Worm (Caenorhabditis elegans) whole organism, L2 larva: ENCODE data around the gene hpd-1.

Source experiments
- C34F6.9 ChIP-seq: fragments of 150-350 bp; optimal IDR thresholded peaks from 2 replicates; lab custom pipeline; 2014; ENCODE audit warnings: missing biosample characterization, missing genetic modification characterization
- F13H6.1 ChIP-seq: sonication (generic microtip); optimal IDR thresholded peaks from 2 replicates; lab custom pipeline; 2016; ENCODE audit warnings: missing genetic modification characterization, missing compliant biosample characterization
- R02D3.7 ChIP-seq: fragments of 150-350 bp; optimal IDR thresholded peaks from 2 replicates; lab custom pipeline; 2014; ENCODE audit warnings: missing biosample characterization, missing genetic modification characterization
- Y55F3AM.14 ChIP-seq: fragments of 200-800 bp; sonication (Bioruptor generic); optimal IDR thresholded peaks from 2 replicates; lab custom pipeline; 2018; ENCODE audit warnings: mild to moderate bottlenecking, missing genetic modification characterization, missing compliant biosample characterization
- ZK546.5 ChIP-seq: sonication (generic microtip); optimal IDR thresholded peaks from 2 replicates; lab custom pipeline; 2017; ENCODE audit warnings: missing biosample characterization, missing genetic modification characterization
- alr-1 ChIP-seq: fragments of 150-350 bp; optimal IDR thresholded peaks from 2 replicates; lab custom pipeline; 2014; ENCODE audit warnings: missing biosample characterization, missing genetic modification characterization
- aly-2 ChIP-seq: fragments of 150-350 bp; optimal IDR thresholded peaks from 2 replicates; lab custom pipeline; 2014; ENCODE audit warnings: missing biosample characterization, missing genetic modification characterization
- ama-1 ChIP-seq: fragments of 150-350 bp; optimal IDR thresholded peaks from 2 replicates; lab custom pipeline; 2018; ENCODE audit warnings: inconsistent platforms
- blmp-1 ChIP-seq: sonication (generic microtip); optimal IDR thresholded peaks from 2 replicates; lab custom pipeline; 2017; ENCODE audit warnings: missing genetic modification characterization, mild to moderate bottlenecking, missing compliant biosample characterization, antibody characterized with exemption, moderate library complexity; ENCODE audit not compliant: insufficient read depth
- ceh-16 ChIP-seq: fragments of 150-350 bp; optimal IDR thresholded peaks from 2 replicates; lab custom pipeline; 2014; ENCODE audit warnings: missing biosample characterization, missing genetic modification characterization
- ceh-82 ChIP-seq: fragments of 150-350 bp; optimal IDR thresholded peaks from 2 replicates; lab custom pipeline; 2014; ENCODE audit warnings: missing biosample characterization, missing genetic modification characterization
- crh-2 ChIP-seq: sonication (generic microtip); optimal IDR thresholded peaks from 2 replicates; lab custom pipeline; 2017; ENCODE audit warnings: missing biosample characterization, missing genetic modification characterization
- dmd-4 ChIP-seq: sonication (generic microtip); optimal IDR thresholded peaks from 2 replicates; lab custom pipeline; 2017; ENCODE audit warnings: missing biosample characterization, missing genetic modification characterization
- egl-27 ChIP-seq: sonication (generic microtip); optimal IDR thresholded peaks from 3 replicates; lab custom pipeline; 2017; ENCODE audit warnings: missing biosample characterization, missing genetic modification reagents, missing genetic modification characterization
- elt-1 ChIP-seq: fragments of 150-350 bp; optimal IDR thresholded peaks from 2 replicates; lab custom pipeline; 2014; ENCODE audit warnings: missing biosample characterization, missing genetic modification characterization
- elt-3 ChIP-seq: sonication (generic microtip); optimal IDR thresholded peaks from 2 replicates; lab custom pipeline; 2017; ENCODE audit warnings: missing biosample characterization, missing genetic modification characterization
- fos-1 ChIP-seq: fragments of 150-350 bp; optimal IDR thresholded peaks from 2 replicates; lab custom pipeline; 2014; ENCODE audit warnings: missing biosample characterization, missing genetic modification characterization
- gmeb-1 ChIP-seq: fragments of 150-350 bp; optimal IDR thresholded peaks from 2 replicates; lab custom pipeline; 2014; ENCODE audit warnings: missing biosample characterization, missing genetic modification characterization
- lin-11 ChIP-seq: fragments of 150-350 bp; sonication (generic microtip); optimal IDR thresholded peaks from 2 replicates; lab custom pipeline; 2014; ENCODE audit warnings: missing biosample characterization, missing genetic modification characterization, inconsistent platforms, mixed read lengths
- lin-13 ChIP-seq: fragments of 150-350 bp; optimal IDR thresholded peaks from 2 replicates; lab custom pipeline; 2014; ENCODE audit warnings: missing biosample characterization, missing genetic modification reagents, missing genetic modification characterization
- lin-39 ChIP-seq: fragments of 150-350 bp; optimal IDR thresholded peaks from 2 replicates; lab custom pipeline; 2014; ENCODE audit warnings: missing biosample characterization, missing genetic modification reagents, missing genetic modification characterization
- lsy-2 ChIP-seq, 2 experiments: fragments of 150-350 bp in 1 of 2; sonication (generic microtip) in 1 of 2; optimal IDR thresholded peaks; 2 replicates each; lab custom pipeline; 2014 to 2017; ENCODE audit warnings: missing biosample characterization in 2 of 2, missing genetic modification characterization in 2 of 2
- mab-5 ChIP-seq: fragments of 150-350 bp; optimal IDR thresholded peaks from 2 replicates; lab custom pipeline; 2014; ENCODE audit warnings: missing biosample characterization, missing genetic modification characterization
- mbf-1 ChIP-seq: sonication (generic microtip); optimal IDR thresholded peaks from 2 replicates; lab custom pipeline; 2017; ENCODE audit warnings: missing biosample characterization, missing genetic modification characterization
- mdl-1 ChIP-seq, 2 experiments: fragments of 150-350 bp in 1 of 2; sonication (generic microtip) in 1 of 2; optimal IDR thresholded peaks; 2 replicates each; lab custom pipeline; 2017; ENCODE audit warnings: missing biosample characterization in 2 of 2, missing genetic modification characterization in 2 of 2
- nhr-10 ChIP-seq: sonication (generic microtip); optimal IDR thresholded peaks from 2 replicates; lab custom pipeline; 2017; ENCODE audit warnings: missing biosample characterization, missing genetic modification characterization
- nhr-11 ChIP-seq: fragments of 150-350 bp; optimal IDR thresholded peaks from 2 replicates; lab custom pipeline; 2014; ENCODE audit warnings: missing biosample characterization, missing genetic modification characterization
- nhr-12 ChIP-seq: fragments of 150-350 bp; optimal IDR thresholded peaks from 2 replicates; lab custom pipeline; 2014; ENCODE audit warnings: missing biosample characterization, missing genetic modification characterization
- nhr-129 ChIP-seq: fragments of 150-350 bp; optimal IDR thresholded peaks from 2 replicates; lab custom pipeline; 2014; ENCODE audit warnings: missing biosample characterization, missing genetic modification characterization
- nhr-21 ChIP-seq: fragments of 150-350 bp; optimal IDR thresholded peaks from 2 replicates; lab custom pipeline; 2014; ENCODE audit warnings: missing biosample characterization, missing genetic modification characterization
- nhr-23 ChIP-seq: fragments of 150-350 bp; optimal IDR thresholded peaks from 2 replicates; lab custom pipeline; 2014; ENCODE audit warnings: missing biosample characterization, missing genetic modification reagents, missing genetic modification characterization
- nhr-237 ChIP-seq: fragments of 150-350 bp; optimal IDR thresholded peaks from 2 replicates; lab custom pipeline; 2014; ENCODE audit warnings: missing biosample characterization, missing genetic modification characterization
- nhr-25 ChIP-seq: fragments of 150-350 bp; sonication (generic microtip); optimal IDR thresholded peaks from 3 replicates; lab custom pipeline; 2014; ENCODE audit warnings: missing biosample characterization, missing genetic modification characterization
- nhr-6 ChIP-seq: fragments of 150-350 bp; optimal IDR thresholded peaks from 2 replicates; lab custom pipeline; 2014; ENCODE audit warnings: missing biosample characterization, missing genetic modification characterization
- nhr-77 ChIP-seq: fragments of 150-350 bp; optimal IDR thresholded peaks from 2 replicates; lab custom pipeline; 2014; ENCODE audit warnings: missing biosample characterization, missing genetic modification characterization
- peb-1 ChIP-seq: fragments of 150-350 bp; optimal IDR thresholded peaks from 2 replicates; lab custom pipeline; 2014; ENCODE audit warnings: missing biosample characterization, missing genetic modification characterization
- sem-4 ChIP-seq: fragments of 150-350 bp; optimal IDR thresholded peaks from 2 replicates; lab custom pipeline; 2014; ENCODE audit warnings: missing biosample characterization, missing genetic modification reagents, missing genetic modification characterization
- skn-1 ChIP-seq: sonication (generic microtip); optimal IDR thresholded peaks from 2 replicates; lab custom pipeline; 2017; ENCODE audit warnings: missing biosample characterization, missing genetic modification characterization
- sma-3 ChIP-seq: sonication (generic microtip); optimal IDR thresholded peaks from 2 replicates; lab custom pipeline; 2016; ENCODE audit warnings: missing genetic modification reagents, missing genetic modification characterization, missing compliant biosample characterization
- sma-9 ChIP-seq, 2 experiments: fragments of 150-350 bp in 1 of 2; sonication (generic microtip) in 1 of 2; optimal IDR thresholded peaks; 2 replicates each; lab custom pipeline; 2014 to 2016; ENCODE audit warnings: missing genetic modification characterization in 2 of 2, mild to moderate bottlenecking in 1 of 2, missing biosample characterization in 1 of 2, missing compliant biosample characterization in 1 of 2, missing genetic modification reagents in 1 of 2, moderate library complexity in 1 of 2
- snpc-4 ChIP-seq: fragments of 150-350 bp; optimal IDR thresholded peaks from 2 replicates; lab custom pipeline; 2014; ENCODE audit warnings: missing biosample characterization, missing genetic modification characterization
- unc-39 ChIP-seq: fragments of 150-350 bp; optimal IDR thresholded peaks from 2 replicates; lab custom pipeline; 2014; ENCODE audit warnings: missing biosample characterization, missing genetic modification characterization
- unc-55 ChIP-seq: fragments of 150-350 bp; sonication (generic microtip); optimal IDR thresholded peaks from 3 replicates; lab custom pipeline; 2014; ENCODE audit warnings: missing biosample characterization, missing genetic modification reagents, missing genetic modification characterization
- unc-62 ChIP-seq: fragments of 150-350 bp; optimal IDR thresholded peaks from 2 replicates; lab custom pipeline; 2014; ENCODE audit warnings: missing biosample characterization, missing genetic modification reagents, missing genetic modification characterization
- zag-1 ChIP-seq: fragments of 150-350 bp; optimal IDR thresholded peaks from 2 replicates; lab custom pipeline; 2014; ENCODE audit warnings: missing biosample characterization, missing genetic modification characterization
- ztf-1 ChIP-seq: fragments of 200-800 bp; sonication (Bioruptor generic); conservative IDR thresholded peaks from 2 replicates; pipeline ENCODE4 v1.3.6; 2022; ENCODE audit warnings: missing genetic modification characterization, missing compliant biosample characterization
- ztf-11 ChIP-seq: sonication (generic microtip); optimal IDR thresholded peaks from 2 replicates; lab custom pipeline; 2017; ENCODE audit warnings: missing biosample characterization, missing genetic modification characterization
- ztf-4 ChIP-seq: fragments of 150-350 bp; optimal IDR thresholded peaks from 2 replicates; lab custom pipeline; 2014; ENCODE audit warnings: missing biosample characterization, missing genetic modification characterization

The hpd-1 gene

DNA sequence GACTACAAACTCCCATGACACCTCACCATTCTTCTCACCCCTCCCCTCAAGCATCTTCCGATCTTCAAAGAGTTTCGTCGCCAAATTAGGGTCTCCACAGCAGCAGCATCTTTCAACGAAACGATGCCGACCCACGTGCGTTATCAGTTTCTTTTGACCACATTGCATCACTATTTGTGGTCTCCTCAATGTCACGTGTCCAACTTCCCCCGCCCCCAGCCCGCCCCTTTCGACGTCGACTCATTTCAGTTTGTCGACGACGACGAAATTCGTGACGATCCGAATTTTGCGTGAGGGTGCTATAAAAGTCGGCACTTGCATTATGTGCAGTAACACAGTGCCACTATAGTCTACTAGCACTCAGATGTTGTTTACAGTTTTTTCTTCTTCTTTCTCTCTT lies 1.1 kb upstream of the hpd-1 start:
- TF ChIP-seq egl-27 (tag; lab: Kevin White, UChicago) (no peak), ztf-11 (tag; lab: Kevin White, UChicago) (no peak), mbf-1 (tag; lab: Kevin White, UChicago) (no peak), ztf-1 (GFP tag; lab: Robert Waterston, UW) (no peak), alr-1 (no peak), elt-3 (no peak), nhr-25 (tag; lab: Kevin White, UChicago) (peak; percentile 58), R02D3.7 (no peak), C34F6.9 (tag; lab: Kevin White, UChicago) (no peak), mab-5 (tag; lab: Kevin White, UChicago) (no peak), lsy-2 (tag; optimal IDR thresholded peaks at IDR 0.05; lab: Kevin White, UChicago) (peak in 1 of 2 experiments; percentile 13), crh-2 (no peak), peb-1 (no peak), aly-2 (no peak), zag-1 (tag; lab: Kevin White, UChicago) (no peak), ama-1 (lab: Kevin White, UChicago) (peak; percentile 43), skn-1 (no peak), lin-39 (tag; lab: Kevin White, UChicago) (no peak), sma-3 (GFP tag; lab: Kevin White, UChicago) (peak; percentile 58), unc-62 (no peak), nhr-21 (tag; lab: Kevin White, UChicago) (peak; percentile 73), unc-55 (GFP tag; lab: Kevin White, UChicago) (no peak), ceh-82 (no peak), fos-1 (tag; lab: Kevin White, UChicago) (peak; percentile 49), sma-9 (GFP tag; optimal IDR thresholded peaks at IDR 0.05; lab: Kevin White, UChicago) (peak; percentile 76), sma-9 (tag; optimal IDR thresholded peaks at IDR 0.05; lab: Kevin White, UChicago) (no peak), nhr-6 (tag; lab: Kevin White, UChicago) (no peak), lin-13 (GFP tag; lab: Kevin White, UChicago) (no peak), dmd-4 (tag; lab: Kevin White, UChicago) (no peak), gmeb-1 (peak; percentile 21), F13H6.1 (tag; lab: Kevin White, UChicago) (peak; percentile 50), elt-1 (tag; lab: Kevin White, UChicago) (no peak), nhr-129 (tag; lab: Kevin White, UChicago) (peak; percentile 88), mdl-1 (tag; optimal IDR thresholded peaks at IDR 0.05; lab: Kevin White, UChicago) (peak; percentile 72 to 81), lin-11 (tag; lab: Kevin White, UChicago) (no peak), snpc-4 (tag; lab: Kevin White, UChicago) (no peak), nhr-77 (tag; lab: Kevin White, UChicago) (no peak), blmp-1 (tag; lab: Kevin White, UChicago) (peak; percentile 39), nhr-11 (tag; lab: Kevin White, UChicago) (no peak), ceh-16 (tag; lab: Kevin White, UChicago) (no peak), unc-39 (tag; lab: Kevin White, UChicago) (no peak), nhr-10 (tag; lab: Kevin White, UChicago) (no peak), nhr-23 (tag; lab: Kevin White, UChicago) (no peak), ZK546.5 (no peak), sem-4 (tag; lab: Kevin White, UChicago) (no peak), Y55F3AM.14 (GFP tag; lab: Kevin White, UChicago) (peak; percentile 56), ztf-4 (tag; lab: Kevin White, UChicago) (no peak), nhr-12 (no peak), nhr-237 (no peak)
- TF ChIP-seq, all 48 proteins: peak for 13
